Fruit fly (Drosophila melanogaster) whole organism, embryonic: Measurements from ENCODE around the gene CG16779.

Source experiments
- Ada2b ChIP-seq: fragments of 200-800 bp; sonication (Bioruptor generic); IDR thresholded peaks from 2 replicates; pipeline ENCODE4 v1.3.6; 2022; ENCODE audit warnings: missing biosample characterization, missing genetic modification characterization
- Asciz ChIP-seq: fragments of 200-800 bp; sonication (Bioruptor generic); optimal IDR thresholded peaks from 2 replicates; lab custom pipeline; 2017; ENCODE audit warnings: missing biosample characterization, mild to moderate bottlenecking, missing genetic modification characterization, missing genetic modification reagents
- B-H1 ChIP-seq: fragments of 200-800 bp; sonication (Bioruptor generic); IDR thresholded peaks from 3 replicates; pipeline ENCODE4 v1.3.6; 2022; ENCODE audit warnings: missing biosample characterization, missing genetic modification characterization
- CG1024 ChIP-seq: fragments of 200-800 bp; sonication (Bioruptor generic); IDR thresholded peaks from 2 replicates; pipeline ENCODE4 v1.3.6; 2022; ENCODE audit warnings: missing biosample characterization, missing genetic modification characterization
- CG10959 ChIP-seq: fragments of 200-800 bp; sonication (Bioruptor generic); IDR thresholded peaks from 2 replicates; pipeline ENCODE4 v1.3.6; 2022; ENCODE audit warnings: missing biosample characterization, missing genetic modification characterization
- CG11398 ChIP-seq: fragments of 200-800 bp; sonication (Bioruptor generic); optimal IDR thresholded peaks from 2 replicates; lab custom pipeline; 2016; ENCODE audit warnings: missing biosample characterization, missing genetic modification characterization
- CG12219 ChIP-seq: fragments of 200-800 bp; sonication (Bioruptor generic); optimal IDR thresholded peaks from 3 replicates; lab custom pipeline; 2018; ENCODE audit warnings: missing biosample characterization, mild to moderate bottlenecking, missing genetic modification characterization
- CG15269 ChIP-seq: fragments of 200-800 bp; sonication (Bioruptor generic); optimal IDR thresholded peaks from 2 replicates; lab custom pipeline; 2018; ENCODE audit warnings: missing biosample characterization, mild to moderate bottlenecking, missing genetic modification characterization, moderate library complexity
- CG16779 ChIP-seq: fragments of 200-800 bp; sonication (Bioruptor generic); IDR thresholded peaks from 2 replicates; pipeline ENCODE4 v1.3.6; 2022; ENCODE audit warnings: missing biosample characterization, missing genetic modification characterization
- CG18599 ChIP-seq: fragments of 200-800 bp; sonication (Bioruptor generic); optimal IDR thresholded peaks from 3 replicates; lab custom pipeline; 2017; ENCODE audit warnings: missing biosample characterization, missing genetic modification characterization, mild to moderate bottlenecking, moderate library complexity, missing genetic modification reagents
- CG2116 ChIP-seq: fragments of 200-800 bp; sonication (Bioruptor generic); optimal IDR thresholded peaks from 3 replicates; lab custom pipeline; 2018; ENCODE audit warnings: missing biosample characterization, mild to moderate bottlenecking, missing genetic modification characterization
- CG2678 ChIP-seq: fragments of 200-800 bp; sonication (Bioruptor generic); optimal IDR thresholded peaks from 3 replicates; lab custom pipeline; 2019; ENCODE audit warnings: missing biosample characterization, mild to moderate bottlenecking, missing genetic modification characterization, moderate library complexity
- CG34224 ChIP-seq: fragments of 200-800 bp; sonication (Bioruptor generic); IDR thresholded peaks from 3 replicates; pipeline ENCODE4 v1.3.6; 2022; ENCODE audit warnings: missing biosample characterization, missing genetic modification characterization; ENCODE audit not compliant: partially characterized antibody
- CG3838 ChIP-seq: fragments of 200-800 bp; sonication (Bioruptor generic); optimal IDR thresholded peaks from 3 replicates; lab custom pipeline; 2016; ENCODE audit warnings: missing biosample characterization, missing genetic modification characterization
- CG4404 ChIP-seq: fragments of 200-800 bp; sonication (Bioruptor generic); IDR thresholded peaks from 2 replicates; pipeline ENCODE4 v1.3.6; 2022; ENCODE audit warnings: missing biosample characterization, missing genetic modification characterization
- CG6813 ChIP-seq: fragments of 200-800 bp; sonication (Bioruptor generic); optimal IDR thresholded peaks from 2 replicates; lab custom pipeline; 2017; ENCODE audit warnings: missing biosample characterization, missing genetic modification characterization, mild to moderate bottlenecking, moderate library complexity, missing genetic modification reagents
- CG7357 ChIP-seq: fragments of 200-800 bp; sonication (Bioruptor generic); IDR thresholded peaks from 3 replicates; pipeline ENCODE4 v1.3.6; 2022; ENCODE audit warnings: missing biosample characterization, missing genetic modification characterization
- CG7745 ChIP-seq: fragments of 200-800 bp; sonication (Bioruptor generic); optimal IDR thresholded peaks from 2 replicates; lab custom pipeline; 2018; ENCODE audit warnings: missing biosample characterization, mild to moderate bottlenecking, missing genetic modification characterization, moderate library complexity
- CG7786 ChIP-seq: fragments of 200-800 bp; sonication (Bioruptor generic); optimal IDR thresholded peaks from 2 replicates; lab custom pipeline; 2016; ENCODE audit warnings: missing biosample characterization, missing genetic modification characterization
- CG8089 ChIP-seq: fragments of 200-800 bp; sonication (Bioruptor generic); optimal IDR thresholded peaks from 3 replicates; lab custom pipeline; 2016; ENCODE audit warnings: missing biosample characterization, missing genetic modification characterization
- CG9437 ChIP-seq: fragments of 200-800 bp; sonication (Bioruptor generic); optimal IDR thresholded peaks from 2 replicates; lab custom pipeline; 2018; ENCODE audit warnings: missing biosample characterization, mild to moderate bottlenecking, missing genetic modification characterization
- CkIIα-i1 ChIP-seq: fragments of 200-800 bp; sonication (Bioruptor generic); IDR thresholded peaks from 2 replicates; pipeline ENCODE4 v1.3.6; 2022; ENCODE audit warnings: missing biosample characterization, missing genetic modification characterization
- Doc2 ChIP-seq: fragments of 200-800 bp; sonication (Bioruptor generic); IDR thresholded peaks from 2 replicates; pipeline ENCODE4 v1.3.6; 2022; ENCODE audit warnings: missing biosample characterization, missing genetic modification characterization
- E2f1 ChIP-seq: fragments of 200-800 bp; sonication (Bioruptor generic); IDR thresholded peaks from 2 replicates; pipeline ENCODE4 v1.3.6; 2022; ENCODE audit warnings: missing biosample characterization, missing genetic modification characterization
- Ets97D ChIP-seq: fragments of 200-800 bp; sonication (Bioruptor generic); optimal IDR thresholded peaks from 3 replicates; lab custom pipeline; 2016; ENCODE audit warnings: missing biosample characterization, missing genetic modification characterization
- HLH3B ChIP-seq: fragments of 200-800 bp; sonication (Bioruptor generic); IDR thresholded peaks from 2 replicates; pipeline ENCODE4 v1.3.6; 2022; ENCODE audit warnings: missing biosample characterization, missing genetic modification characterization
- Hr3 ChIP-seq: fragments of 200-800 bp; sonication (Bioruptor generic); optimal IDR thresholded peaks from 3 replicates; lab custom pipeline; 2016; ENCODE audit warnings: missing biosample characterization, missing genetic modification characterization
- Hr39 ChIP-seq: fragments of >200 bp; optimal IDR thresholded peaks from 2 replicates; lab custom pipeline; 2017
- Kr ChIP-seq: fragments of 200-800 bp; sonication (Bioruptor generic); optimal IDR thresholded peaks from 2 replicates; lab custom pipeline; 2017; ENCODE audit warnings: missing biosample characterization, mild to moderate bottlenecking, missing genetic modification characterization
- Lhr ChIP-seq: fragments of 200-800 bp; sonication (Bioruptor generic); optimal IDR thresholded peaks from 3 replicates; lab custom pipeline; 2017; ENCODE audit warnings: mild to moderate bottlenecking, missing biosample characterization, missing genetic modification reagents, missing genetic modification characterization
- Lpt ChIP-seq: fragments of >200 bp; optimal IDR thresholded peaks from 2 replicates; lab custom pipeline; 2018; ENCODE audit warnings: missing biosample characterization, missing genetic modification characterization
- Meics ChIP-seq: fragments of 200-800 bp; sonication (Bioruptor generic); optimal IDR thresholded peaks from 2 replicates; lab custom pipeline; 2017; ENCODE audit warnings: missing biosample characterization, mild to moderate bottlenecking, missing genetic modification characterization
- Trl ChIP-seq, 3 experiments: fragments of >200 bp in 2 of 3; fragments of 200-800 bp in 1 of 3; sonication (Bioruptor generic) in 1 of 3; optimal IDR thresholded peaks; 2 replicates in 1 of 3; 3 replicates in 2 of 3; lab custom pipeline; 2016 to 2017; ENCODE audit warnings: missing biosample characterization in 1 of 3, missing genetic modification characterization in 1 of 3
- bowl ChIP-seq: fragments of 200-800 bp; sonication (Bioruptor generic); IDR thresholded peaks from 2 replicates; pipeline ENCODE4 v1.3.6; 2022; ENCODE audit warnings: missing biosample characterization, missing genetic modification characterization
- br ChIP-seq: fragments of >200 bp; optimal IDR thresholded peaks from 2 replicates; lab custom pipeline; 2017
- ci ChIP-seq: fragments of 200-800 bp; sonication (Bioruptor generic); IDR thresholded peaks from 3 replicates; pipeline ENCODE4 v1.3.6; 2022; ENCODE audit warnings: missing biosample characterization, missing genetic modification characterization
- crc ChIP-seq: fragments of 200-800 bp; sonication (Bioruptor generic); optimal IDR thresholded peaks from 2 replicates; lab custom pipeline; 2016; ENCODE audit warnings: missing biosample characterization, missing genetic modification characterization
- dimm ChIP-seq: fragments of 200-800 bp; sonication (Bioruptor generic); IDR thresholded peaks from 2 replicates; pipeline ENCODE4 v1.3.6; 2022; ENCODE audit warnings: missing biosample characterization, missing genetic modification characterization
- en ChIP-seq: fragments of 200-800 bp; sonication (Bioruptor generic); optimal IDR thresholded peaks from 2 replicates; lab custom pipeline; 2016; ENCODE audit warnings: missing biosample characterization, missing genetic modification characterization
- gcm2 ChIP-seq: fragments of 200-800 bp; sonication (Bioruptor generic); optimal IDR thresholded peaks from 2 replicates; lab custom pipeline; 2016; ENCODE audit warnings: missing biosample characterization, missing genetic modification characterization
- gro ChIP-seq: fragments of 200-800 bp; sonication (Bioruptor generic); optimal IDR thresholded peaks from 2 replicates; lab custom pipeline; 2016; ENCODE audit warnings: missing biosample characterization, missing genetic modification characterization
- gsb-n ChIP-seq: fragments of 200-800 bp; sonication (Bioruptor generic); optimal IDR thresholded peaks from 3 replicates; lab custom pipeline; 2018; ENCODE audit warnings: missing biosample characterization, mild to moderate bottlenecking, missing genetic modification characterization
- hbn ChIP-seq: fragments of 200-800 bp; sonication (Bioruptor generic); IDR thresholded peaks from 2 replicates; pipeline ENCODE4 v1.3.6; 2022; ENCODE audit warnings: missing biosample characterization, missing genetic modification characterization; ENCODE audit not compliant: partially characterized antibody
- jumu ChIP-seq: fragments of 200-800 bp; sonication (Bioruptor generic); optimal IDR thresholded peaks from 3 replicates; lab custom pipeline; 2016; ENCODE audit warnings: missing biosample characterization, missing genetic modification characterization
- maf-S ChIP-seq: fragments of 200-800 bp; sonication (Bioruptor generic); optimal IDR thresholded peaks from 2 replicates; lab custom pipeline; 2016; ENCODE audit warnings: missing biosample characterization, missing genetic modification characterization
- phol ChIP-seq: fragments of 200-800 bp; sonication (Bioruptor generic); optimal IDR thresholded peaks from 3 replicates; lab custom pipeline; 2018; ENCODE audit warnings: missing biosample characterization, mild to moderate bottlenecking, missing genetic modification characterization, moderate library complexity
- sna ChIP-seq: fragments of 200-800 bp; sonication (Bioruptor generic); IDR thresholded peaks from 2 replicates; pipeline ENCODE4 v1.3.6; 2022; ENCODE audit warnings: missing biosample characterization, missing genetic modification characterization; ENCODE audit not compliant: partially characterized antibody
- tll ChIP-seq, 2 experiments: fragments of 200-800 bp in 1 of 2; fragments of >200 bp in 1 of 2; sonication (Bioruptor generic) in 1 of 2; optimal IDR thresholded peaks; 2 replicates each; lab custom pipeline; 2017 to 2019; ENCODE audit warnings: missing biosample characterization in 2 of 2, missing genetic modification characterization in 2 of 2, mild to moderate bottlenecking in 1 of 2, moderate library complexity in 1 of 2
- trh ChIP-seq: fragments of 200-800 bp; sonication (Bioruptor generic); optimal IDR thresholded peaks from 2 replicates; lab custom pipeline; 2016; ENCODE audit warnings: missing biosample characterization, missing genetic modification characterization
- twi ChIP-seq: fragments of 200-800 bp; optimal IDR thresholded peaks from 2 replicates; lab custom pipeline; 2019; ENCODE audit warnings: missing biosample characterization, mild to moderate bottlenecking, missing genetic modification characterization, moderate library complexity
- zf30C ChIP-seq: fragments of 200-800 bp; sonication (Bioruptor generic); optimal IDR thresholded peaks from 3 replicates; lab custom pipeline; 2018; ENCODE audit warnings: missing biosample characterization, mild to moderate bottlenecking, missing genetic modification characterization

Gene CG16779

dm6 chr3R:9460488-9461150 lies 32.9 kb downstream of the CG16779 start, which contains the start of gene GstZ2 (continued):
- TF ChIP-seq E2f1 (GFP tag; lab: Robert Waterston, UW) (peak; percentile 48), jumu (no peak), CG4404 (no peak), CG7745 (tag; lab: Kevin White, UChicago) (no peak), CG10959 (GFP tag; lab: Robert Waterston, UW) (no peak), br (no peak), Lhr (GFP tag; lab: Kevin White, UChicago) (no peak), CG18599 (no peak), Hr3 (GFP tag; lab: Kevin White, UChicago) (no peak), Ada2b (GFP tag; lab: Robert Waterston, UW) (no peak), HLH3B (GFP tag; lab: Robert Waterston, UW) (no peak), B-H1 (no peak), hbn (GFP tag; lab: Robert Waterston, UW) (no peak), CG9437 (GFP tag; lab: Kevin White, UChicago) (no peak), Ets97D (GFP tag; lab: Kevin White, UChicago) (no peak), Asciz (GFP tag; lab: Kevin White, UChicago) (no peak), Kr (GFP tag; lab: Kevin White, UChicago) (no peak), CG15269 (tag; lab: Kevin White, UChicago) (no peak), CG8089 (no peak), Trl (optimal IDR thresholded peaks at IDR 0.05; lab: Kevin White, UChicago) (peak; percentile 48 to 77), Trl (GFP tag; optimal IDR thresholded peaks at IDR 0.05; lab: Kevin White, UChicago) (peak; percentile 36), CG7786 (no peak), zf30C (GFP tag; lab: Kevin White, UChicago) (peak; percentile 4), Doc2 (GFP tag; lab: Robert Waterston, UW) (no peak), CG34224 (GFP tag; lab: Robert Waterston, UW) (no peak), CG2678 (tag; lab: Kevin White, UChicago) (no peak), en (no peak), gcm2 (GFP tag; lab: Kevin White, UChicago) (no peak), gro (GFP tag; lab: Kevin White, UChicago) (no peak), dimm (GFP tag; lab: Robert Waterston, UW) (no peak), CG2116 (GFP tag; lab: Kevin White, UChicago) (no peak), CG11398 (GFP tag; lab: Kevin White, UChicago) (no peak), CG3838 (no peak), CG1024 (no peak), Meics (GFP tag; lab: Kevin White, UChicago) (no peak), CkIIα-i1 (GFP tag; lab: Robert Waterston, UW) (no peak), CG12219 (GFP tag; lab: Kevin White, UChicago) (no peak), gsb-n (tag; lab: Kevin White, UChicago) (no peak), twi (tag; lab: Kevin White, UChicago) (no peak), bowl (no peak), ci (GFP tag; lab: Robert Waterston, UW) (no peak), tll (GFP tag; optimal IDR thresholded peaks at IDR 0.05; lab: Kevin White, UChicago) (no peak), Hr39 (lab: Kevin White, UChicago) (no peak), maf-S (no peak), CG16779 (peak; percentile 7), CG7357 (GFP tag; lab: Robert Waterston, UW) (no peak), phol (tag; lab: Kevin White, UChicago) (peak; percentile 39), CG6813 (GFP tag; lab: Kevin White, UChicago) (no peak), trh (GFP tag; lab: Kevin White, UChicago) (no peak), sna (GFP tag; lab: Robert Waterston, UW) (no peak), crc (GFP tag; lab: Kevin White, UChicago) (no peak), Lpt (no peak)
